Worm (Caenorhabditis elegans): Measurements from ENCODE around the gene Y45F10B.3.

The Y45F10B.3 gene

DNA sequence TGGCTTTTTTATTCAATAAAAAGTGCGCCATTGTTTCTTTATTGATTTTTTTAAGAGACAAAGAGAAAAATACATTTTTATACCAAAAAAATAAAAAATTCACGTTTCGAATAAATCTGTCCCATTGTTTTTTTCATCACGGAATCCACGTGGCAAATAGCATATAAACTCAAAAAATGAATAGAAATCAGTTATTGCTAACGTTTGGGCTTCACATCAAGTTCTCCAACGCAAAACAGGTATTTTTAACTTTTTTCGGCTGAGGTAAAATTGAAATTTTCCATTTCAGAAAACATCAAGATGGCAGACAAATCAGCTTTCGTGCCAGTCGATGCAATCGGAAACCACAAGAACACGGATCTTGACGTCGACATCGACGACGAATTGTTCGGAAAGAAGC lies at the start of gene Y45F10B.3:
Y45F10B.3 (plus strand) TSS at position 301 of the 400 bp plus-strand sequence.
- TF ChIP-seq ceh-13 (GFP tag; optimal IDR thresholded peaks at IDR 0.05), result no peak
- TF ChIP-seq hmg-4 (GFP tag; optimal IDR thresholded peaks at IDR 0.05), result no peak
- no peak for TF ChIP-seq tra-4 (tag; optimal IDR thresholded peaks at IDR 0.05)
- TF ChIP-seq ama-1 (optimal IDR thresholded peaks at IDR 0.05), result no peak
- no peak for TF ChIP-seq scrt-1 (GFP tag; IDR thresholded peaks at IDR 0.05)
- no peak for TF ChIP-seq flt-1 (GFP tag; IDR thresholded peaks at IDR 0.05)
- no peak for TF ChIP-seq tbx-37 (GFP tag; conservative IDR thresholded peaks at IDR 0.05)
- no peak for TF ChIP-seq aly-1 (tag; optimal IDR thresholded peaks at IDR 0.05)
- no peak for TF ChIP-seq F13C5.2 (tag; optimal IDR thresholded peaks at IDR 0.05)
- TF ChIP-seq sea-1 (GFP tag; conservative IDR thresholded peaks at IDR 0.05), result no peak
- TF ChIP-seq tbx-11 (GFP tag; IDR thresholded peaks at IDR 0.05), result no peak
- no peak for TF ChIP-seq pes-1 (GFP tag; IDR thresholded peaks at IDR 0.05)
- no peak for TF ChIP-seq hmbx-1 (tag; optimal IDR thresholded peaks at IDR 0.05)
- no peak for TF ChIP-seq hnd-1 (tag; optimal IDR thresholded peaks at IDR 0.05)

DNA sequence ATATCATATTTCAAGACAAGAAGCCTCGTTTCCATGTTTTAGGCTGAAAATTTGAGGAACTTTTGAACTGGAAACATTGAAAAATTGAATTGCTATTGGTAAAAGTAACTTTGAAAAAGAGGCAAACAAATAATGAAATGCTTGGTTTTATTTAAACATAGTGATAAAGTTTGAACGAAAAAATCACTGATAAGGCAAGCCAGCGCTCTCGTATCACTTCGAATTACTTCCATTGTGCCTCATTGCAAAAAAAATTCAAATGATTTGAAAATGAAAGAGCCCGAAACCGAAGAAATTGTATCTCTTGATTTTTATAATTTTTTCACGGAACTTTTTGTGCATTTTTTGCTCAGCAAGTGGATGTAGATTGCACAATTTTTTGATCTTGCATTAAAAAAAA lies 45.3 kb upstream of the Y45F10B.3 start, which contains the start of gene F52G2.3:
F52G2.3 (minus strand) TSS at position 43 of the 400 bp plus-strand sequence.
- no peak for TF ChIP-seq ama-1 (optimal IDR thresholded peaks at IDR 0.05)
- TF ChIP-seq tbx-37 (GFP tag; conservative IDR thresholded peaks at IDR 0.05), result no peak
- no peak for TF ChIP-seq hmbx-1 (tag; optimal IDR thresholded peaks at IDR 0.05)
- no peak for TF ChIP-seq tbx-11 (GFP tag; IDR thresholded peaks at IDR 0.05)
- no peak for TF ChIP-seq F13C5.2 (tag; optimal IDR thresholded peaks at IDR 0.05)
- no peak for TF ChIP-seq sea-1 (GFP tag; conservative IDR thresholded peaks at IDR 0.05)
- TF ChIP-seq pes-1 (GFP tag; IDR thresholded peaks at IDR 0.05), result no peak
- TF ChIP-seq aly-1 (tag; optimal IDR thresholded peaks at IDR 0.05), result no peak
- no peak for TF ChIP-seq scrt-1 (GFP tag; IDR thresholded peaks at IDR 0.05)
- TF ChIP-seq tra-4 (tag; optimal IDR thresholded peaks at IDR 0.05), result no peak
- no peak for TF ChIP-seq B0310.2 (tag; optimal IDR thresholded peaks at IDR 0.05)
- TF ChIP-seq ceh-13 (GFP tag; optimal IDR thresholded peaks at IDR 0.05), result no peak
- TF ChIP-seq hmg-4 (GFP tag; optimal IDR thresholded peaks at IDR 0.05), result no peak
- TF ChIP-seq flt-1 (GFP tag; IDR thresholded peaks at IDR 0.05), result no peak
- TF ChIP-seq ceh-36 (tag; optimal IDR thresholded peaks at IDR 0.05), result no peak
- TF ChIP-seq hnd-1 (tag; optimal IDR thresholded peaks at IDR 0.05), result no peak
- no peak for TF ChIP-seq ets-7 (tag; optimal IDR thresholded peaks at IDR 0.05)

DNA sequence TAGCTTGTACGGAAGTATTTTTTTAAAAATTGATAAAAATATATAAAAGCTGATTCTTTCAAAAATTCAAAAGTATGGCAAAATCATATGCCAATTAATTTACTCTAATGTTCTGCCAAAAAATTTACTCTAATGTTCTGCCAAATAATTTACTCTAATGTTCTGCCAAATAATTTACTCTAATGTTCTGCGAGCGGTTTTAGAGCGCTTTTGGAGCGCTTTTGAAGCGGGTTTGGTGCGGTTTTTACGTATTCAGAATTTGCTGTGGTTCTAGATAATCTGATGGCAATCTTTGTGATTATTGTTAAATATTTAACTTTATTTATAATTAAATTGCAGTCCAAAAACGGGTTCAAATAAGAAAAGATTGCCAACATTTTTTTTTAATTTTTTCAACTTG lies 44.1 kb upstream of the Y45F10B.3 start:
- TF ChIP-seq hmbx-1 (tag; optimal IDR thresholded peaks at IDR 0.05) (peak; percentile 21), ceh-13 (GFP tag; optimal IDR thresholded peaks at IDR 0.05) (no peak), F13C5.2 (tag; optimal IDR thresholded peaks at IDR 0.05) (peak; percentile 30)

DNA sequence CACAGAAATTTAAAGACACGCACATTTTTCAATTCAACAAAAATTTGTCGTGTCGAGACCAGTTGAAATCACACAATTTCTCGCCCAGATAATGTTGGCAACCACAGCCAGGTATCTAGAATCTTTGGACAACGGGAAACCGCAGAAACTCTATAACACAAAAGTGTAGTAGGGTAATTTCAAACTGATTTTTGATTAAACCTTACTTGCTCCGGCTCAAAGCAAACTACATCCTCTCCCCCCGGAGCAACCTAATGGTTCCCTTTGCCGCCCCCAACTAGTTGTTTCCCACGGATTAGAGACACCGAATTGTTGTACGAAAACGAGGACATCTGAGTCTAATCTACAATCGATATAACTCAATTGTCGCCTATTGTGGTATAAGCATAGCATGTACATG lies 39.1 kb upstream of the Y45F10B.3 start:
- TF ChIP-seq ama-1 (optimal IDR thresholded peaks at IDR 0.05), result no peak
- TF ChIP-seq aly-1 (tag; optimal IDR thresholded peaks at IDR 0.05), result no peak
- TF ChIP-seq hmg-4 (GFP tag; optimal IDR thresholded peaks at IDR 0.05), result no peak
- no peak for TF ChIP-seq tbx-11 (GFP tag; IDR thresholded peaks at IDR 0.05)
- no peak for TF ChIP-seq sea-1 (GFP tag; conservative IDR thresholded peaks at IDR 0.05)

DNA sequence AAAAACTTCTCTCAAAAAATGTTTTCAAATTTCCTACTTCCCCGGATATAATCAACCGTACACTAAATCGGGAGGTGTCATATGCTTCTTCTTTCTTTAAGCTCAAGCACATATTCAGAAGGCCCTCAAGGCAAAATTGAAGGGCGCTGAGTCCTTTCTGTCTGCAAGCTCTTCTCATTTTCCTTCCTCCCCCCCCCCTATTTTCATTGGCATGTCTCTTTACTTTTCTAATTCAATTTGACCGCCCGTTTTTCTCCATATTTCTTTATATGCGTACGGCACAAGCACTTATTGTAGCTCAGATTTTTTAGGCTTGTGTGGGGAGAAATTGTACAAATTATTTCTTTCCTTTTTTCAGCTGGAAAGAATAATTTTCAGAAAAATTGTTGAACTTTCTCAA lies 37.9 kb upstream of the Y45F10B.3 start:
- no peak for TF ChIP-seq tbx-37 (GFP tag; conservative IDR thresholded peaks at IDR 0.05)

DNA sequence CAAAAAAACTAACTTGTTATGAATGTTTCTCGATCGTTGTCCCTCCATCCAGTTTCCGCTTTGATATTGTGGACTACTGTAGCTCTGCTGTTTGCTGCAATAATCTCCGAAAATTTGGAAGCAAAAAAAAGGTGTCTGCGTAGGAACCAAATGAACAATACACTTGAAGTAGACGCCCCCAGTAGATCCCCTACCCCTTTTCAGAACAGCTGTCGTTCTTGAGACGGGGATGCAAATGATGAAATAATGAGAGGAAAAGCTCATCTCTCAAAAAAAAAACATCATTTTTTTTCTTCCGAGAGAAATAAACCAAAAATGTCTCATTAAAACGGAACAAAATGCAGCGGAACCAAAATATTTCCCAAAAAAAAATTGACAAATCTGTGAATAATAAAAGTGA lies 36.1 kb upstream of the Y45F10B.3 start:
- TF ChIP-seq pes-1 (GFP tag; IDR thresholded peaks at IDR 0.05) (no peak), sea-1 (GFP tag; conservative IDR thresholded peaks at IDR 0.05) (no peak), tbx-11 (GFP tag; IDR thresholded peaks at IDR 0.05) (no peak), B0310.2 (tag; optimal IDR thresholded peaks at IDR 0.05) (no peak)

DNA sequence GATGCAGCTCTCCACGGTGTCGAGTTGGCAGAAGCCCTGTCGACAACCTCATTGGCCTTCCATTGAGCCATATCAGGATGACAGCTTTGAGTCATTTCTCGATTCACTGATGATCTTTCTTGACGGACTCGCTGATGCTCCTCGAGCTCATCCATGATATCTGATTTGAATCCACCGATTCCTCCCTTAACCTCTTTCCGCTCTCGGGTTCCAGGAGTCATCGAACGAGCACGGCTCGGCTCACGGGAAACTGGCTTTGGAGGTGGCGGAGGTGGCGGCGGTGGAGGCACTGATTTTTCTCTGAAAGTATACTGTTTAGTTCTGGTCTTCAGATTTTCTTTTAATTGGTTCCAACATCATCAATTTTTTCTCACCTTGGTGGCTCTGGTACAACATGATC lies 34.4 kb upstream of the Y45F10B.3 start:
- TF ChIP-seq ceh-13 (GFP tag; optimal IDR thresholded peaks at IDR 0.05) (no peak), tra-4 (tag; optimal IDR thresholded peaks at IDR 0.05) (no peak), hnd-1 (tag; optimal IDR thresholded peaks at IDR 0.05) (no peak), ama-1 (optimal IDR thresholded peaks at IDR 0.05) (no peak), sea-1 (GFP tag; conservative IDR thresholded peaks at IDR 0.05) (no peak), tbx-37 (GFP tag; conservative IDR thresholded peaks at IDR 0.05) (no peak), flt-1 (GFP tag; IDR thresholded peaks at IDR 0.05) (no peak), ets-7 (tag; optimal IDR thresholded peaks at IDR 0.05) (no peak), pes-1 (GFP tag; IDR thresholded peaks at IDR 0.05) (no peak), ceh-36 (tag; optimal IDR thresholded peaks at IDR 0.05) (no peak), hmg-4 (GFP tag; optimal IDR thresholded peaks at IDR 0.05) (no peak), aly-1 (tag; optimal IDR thresholded peaks at IDR 0.05) (no peak), tbx-11 (GFP tag; IDR thresholded peaks at IDR 0.05) (no peak), hmbx-1 (tag; optimal IDR thresholded peaks at IDR 0.05) (no peak), scrt-1 (GFP tag; IDR thresholded peaks at IDR 0.05) (no peak), B0310.2 (tag; optimal IDR thresholded peaks at IDR 0.05) (no peak)

DNA sequence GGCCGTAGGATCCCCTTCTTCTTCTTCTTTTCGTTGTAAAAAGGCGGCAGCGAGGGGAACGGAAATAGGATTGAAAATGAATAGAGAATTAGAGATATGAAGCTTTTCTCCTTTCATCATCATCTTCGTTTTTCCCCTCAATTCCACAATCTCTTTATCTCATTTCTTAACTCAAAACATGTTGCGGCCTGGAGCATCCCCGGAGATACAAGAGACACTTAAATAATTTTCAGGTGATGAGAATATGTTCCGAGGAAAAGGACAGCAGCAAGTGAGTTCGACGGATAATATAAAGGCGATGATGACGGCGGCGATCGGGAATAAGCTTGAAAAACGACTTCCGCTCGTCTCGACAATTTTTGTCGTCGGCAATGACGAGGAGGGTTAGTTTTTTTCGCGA lies 31.8 kb upstream of the Y45F10B.3 start, which contains the start of the genes Y45F10B.13 and qui-1:
Y45F10B.13 (minus strand) TSS at position 101 of the 400 bp plus-strand sequence.
qui-1 (plus strand) TSS at position 233 of the 400 bp plus-strand sequence.
- TF ChIP-seq ceh-36 (tag; optimal IDR thresholded peaks at IDR 0.05), result no peak
- TF ChIP-seq tbx-37 (GFP tag; conservative IDR thresholded peaks at IDR 0.05), result no peak
- TF ChIP-seq F13C5.2 (tag; optimal IDR thresholded peaks at IDR 0.05), result no peak

DNA sequence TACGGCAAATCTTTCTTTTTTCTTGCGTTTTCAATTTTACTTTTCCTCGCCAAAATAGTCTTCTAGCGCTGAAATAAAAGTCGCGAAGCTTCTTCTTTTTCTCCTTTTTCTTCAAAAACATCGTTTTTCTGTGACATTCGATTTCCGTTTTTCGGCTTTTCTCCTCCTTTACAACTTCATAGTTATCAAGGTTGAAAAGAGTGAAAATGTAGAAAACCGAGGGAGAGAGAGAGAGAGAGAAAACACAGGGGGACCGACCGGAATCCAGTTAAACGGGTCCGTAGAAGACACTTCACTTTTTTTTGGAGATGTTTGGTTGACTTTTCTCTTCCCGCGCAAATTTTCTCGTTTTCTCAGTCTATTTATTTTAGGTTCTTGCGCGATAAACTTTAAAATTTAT lies 29.2 kb upstream of the Y45F10B.3 start:
- TF ChIP-seq tra-4 (tag; optimal IDR thresholded peaks at IDR 0.05) (no peak), hnd-1 (tag; optimal IDR thresholded peaks at IDR 0.05) (no peak), B0310.2 (tag; optimal IDR thresholded peaks at IDR 0.05) (no peak), scrt-1 (GFP tag; IDR thresholded peaks at IDR 0.05) (no peak)

Data from whole organism, early embryonic.